Fruit fly (Drosophila melanogaster) whole organism, pupa: ENCODE measurements around the gene Dlic.
A peak's percentile ranks its signal among the peaks of the same experiment; 100 is the strongest.

Experiments
- CG10348 ChIP-seq: fragments of 200-800 bp; sonication (Bioruptor generic); IDR thresholded peaks from 2 replicates; pipeline ENCODE4 v1.3.6; 2022; ENCODE audit warnings: missing biosample characterization, missing genetic modification characterization
- CG12605 ChIP-seq: fragments of 200-800 bp; sonication (Bioruptor generic); IDR thresholded peaks from 2 replicates; pipeline ENCODE4 v1.3.6; 2022; ENCODE audit warnings: missing biosample characterization, missing genetic modification characterization
- CG13204 ChIP-seq: fragments of 200-800 bp; sonication (Bioruptor generic); optimal IDR thresholded peaks from 2 replicates; lab custom pipeline; 2018; ENCODE audit warnings: missing biosample characterization, mild to moderate bottlenecking, missing genetic modification characterization, moderate library complexity
- CG14655 ChIP-seq: fragments of 200-800 bp; sonication (Bioruptor generic); optimal IDR thresholded peaks from 3 replicates; lab custom pipeline; 2017; ENCODE audit warnings: mild to moderate bottlenecking, missing biosample characterization, missing genetic modification reagents, missing genetic modification characterization
- CG15710 ChIP-seq: fragments of 200-800 bp; sonication (Bioruptor generic); optimal IDR thresholded peaks from 2 replicates; lab custom pipeline; 2018; ENCODE audit warnings: missing biosample characterization, mild to moderate bottlenecking, missing genetic modification characterization, moderate library complexity
- CG32121 ChIP-seq: fragments of 200-800 bp; sonication (Bioruptor generic); IDR thresholded peaks from 2 replicates; pipeline ENCODE4 v1.3.6; 2022; ENCODE audit warnings: missing biosample characterization, missing genetic modification characterization
- CG34367 ChIP-seq: fragments of 200-800 bp; sonication (Bioruptor generic); optimal IDR thresholded peaks from 2 replicates; lab custom pipeline; 2018; ENCODE audit warnings: missing biosample characterization, mild to moderate bottlenecking, missing genetic modification characterization
- CG4496 ChIP-seq: fragments of 200-800 bp; sonication (Bioruptor generic); IDR thresholded peaks from 3 replicates; pipeline ENCODE4 v1.3.6; 2022; ENCODE audit warnings: missing biosample characterization, missing genetic modification characterization
- CG8159 ChIP-seq: fragments of 200-800 bp; sonication (Bioruptor generic); optimal IDR thresholded peaks from 3 replicates; lab custom pipeline; 2018; ENCODE audit warnings: missing biosample characterization, mild to moderate bottlenecking, missing genetic modification characterization, moderate library complexity
- CG8301 ChIP-seq: fragments of 200-800 bp; sonication (Bioruptor generic); optimal IDR thresholded peaks from 2 replicates; lab custom pipeline; 2018; ENCODE audit warnings: missing biosample characterization, mild to moderate bottlenecking, missing genetic modification characterization
- CG9948 ChIP-seq: fragments of 200-800 bp; sonication (Bioruptor generic); optimal IDR thresholded peaks from 2 replicates; lab custom pipeline; 2018; ENCODE audit warnings: missing biosample characterization, mild to moderate bottlenecking, missing genetic modification characterization, moderate library complexity
- D1 ChIP-seq: fragments of 200-800 bp; sonication (Bioruptor generic); optimal IDR thresholded peaks from 2 replicates; lab custom pipeline; 2018; ENCODE audit warnings: missing biosample characterization, mild to moderate bottlenecking, missing genetic modification characterization, moderate library complexity
- EcR ChIP-seq: fragments of 200-800 bp; sonication (Bioruptor generic); optimal IDR thresholded peaks from 3 replicates; lab custom pipeline; 2019; ENCODE audit warnings: missing biosample characterization, missing genetic modification characterization, mild to moderate bottlenecking, moderate library complexity, missing genetic modification reagents
- Ets98B ChIP-seq: fragments of 200-800 bp; sonication (Bioruptor generic); IDR thresholded peaks from 2 replicates; pipeline ENCODE4 v1.3.6; 2022; ENCODE audit warnings: missing biosample characterization, missing genetic modification characterization
- Pif1A ChIP-seq: fragments of 200-800 bp; sonication (Bioruptor generic); optimal IDR thresholded peaks from 3 replicates; lab custom pipeline; 2016; ENCODE audit warnings: missing biosample characterization, missing genetic modification characterization
- Pif1B ChIP-seq: fragments of 200-800 bp; sonication (Bioruptor generic); optimal IDR thresholded peaks from 3 replicates; lab custom pipeline; 2016; ENCODE audit warnings: missing biosample characterization, missing genetic modification characterization
- Snoo ChIP-seq: fragments of 200-800 bp; sonication (Bioruptor generic); optimal IDR thresholded peaks from 3 replicates; lab custom pipeline; 2017; ENCODE audit warnings: missing biosample characterization, mild to moderate bottlenecking, missing genetic modification characterization, inconsistent platforms
- fd96Ca ChIP-seq: fragments of 200-800 bp; sonication (Bioruptor generic); IDR thresholded peaks from 3 replicates; pipeline ENCODE4 v1.3.6; 2022; ENCODE audit warnings: missing biosample characterization, missing genetic modification characterization
- gl ChIP-seq: fragments of 200-800 bp; sonication (Bioruptor generic); optimal IDR thresholded peaks from 2 replicates; lab custom pipeline; 2018; ENCODE audit warnings: missing biosample characterization, mild to moderate bottlenecking, missing genetic modification characterization
- rn ChIP-seq: fragments of 200-800 bp; sonication (Bioruptor generic); IDR thresholded peaks from 2 replicates; pipeline ENCODE4 v1.3.6; 2022; ENCODE audit warnings: missing biosample characterization, missing genetic modification characterization

Gene Dlic

DNA sequence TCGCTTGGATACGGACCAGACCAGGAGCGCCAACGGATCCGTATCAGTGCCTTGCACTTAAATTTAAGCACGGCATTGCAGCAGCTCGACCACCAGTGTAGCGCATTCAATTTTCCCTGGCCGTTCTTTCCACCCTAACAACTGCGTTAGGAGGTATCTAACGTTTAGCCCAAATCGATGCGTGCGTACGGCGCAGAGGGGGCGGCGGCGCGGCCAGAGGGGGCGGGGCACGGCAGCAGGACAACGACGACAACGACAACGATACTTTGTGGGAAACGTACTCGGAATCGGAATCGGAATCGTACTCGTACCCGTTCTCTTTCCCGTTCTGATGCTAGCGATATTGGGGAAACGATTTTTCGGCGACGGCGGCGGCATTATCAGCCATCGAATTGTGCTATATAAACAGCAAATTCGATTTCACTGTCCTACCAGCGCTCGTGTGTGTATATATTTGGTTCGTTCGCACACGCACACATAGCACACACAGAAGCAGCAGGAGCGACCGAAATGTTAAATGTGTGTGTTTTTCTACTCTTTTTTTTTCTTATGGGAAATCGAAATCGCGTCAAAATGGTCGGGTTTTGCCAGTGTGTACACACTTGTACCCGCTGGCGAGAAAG is 30.0 kb upstream of the Dlic start, which contains the start of gene CG11122:
TSS of gene CG11122 (minus strand) at position 601 of the 623 bp plus-strand sequence.
- TF ChIP-seq EcR (no peak), CG4496 (peak; percentile 36; the same call in 1 of the 3 replicates), CG8159 (tag; lab: Kevin White, UChicago) (no peak), rn (GFP tag; lab: Robert Waterston, UW) (no peak), CG9948 (no peak)

DNA sequence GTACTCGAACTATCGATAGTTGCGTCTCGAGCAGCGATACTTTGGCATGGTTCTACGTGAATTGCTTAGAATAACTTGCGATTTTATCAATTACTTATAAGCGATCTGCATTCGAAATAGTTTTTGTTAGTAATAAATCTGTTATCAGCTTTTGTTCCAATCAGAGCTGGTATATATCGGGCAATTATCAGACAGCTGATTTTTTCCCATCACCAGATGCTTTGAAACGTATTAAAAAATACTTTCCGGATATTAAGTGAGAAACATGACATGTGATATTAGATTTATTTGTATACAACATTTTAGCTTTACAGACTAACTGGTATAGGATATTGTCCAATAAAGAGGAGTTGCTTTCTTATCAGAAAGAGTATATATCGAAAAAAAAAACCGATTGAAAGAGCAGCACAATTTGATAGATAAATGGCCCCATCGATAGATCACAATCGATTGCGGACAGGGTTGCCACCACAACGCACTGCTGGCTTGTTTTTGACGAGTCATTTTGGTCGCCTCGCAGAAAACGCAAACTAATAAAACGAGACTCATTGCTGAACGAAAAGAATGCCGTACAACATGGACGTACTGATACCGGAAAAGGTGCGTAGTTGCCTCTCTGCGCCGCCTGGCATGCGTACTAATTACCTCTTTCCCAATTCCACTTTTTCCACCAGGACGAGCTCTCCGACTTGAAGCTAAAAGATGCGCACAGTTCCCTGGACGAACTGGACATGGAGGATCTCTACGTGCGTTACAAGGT is 29.3 kb upstream of the Dlic start, which contains the start of gene Rpt3:
TSS of gene Rpt3 (plus strand) at position 353 of the 760 bp plus-strand sequence.
- TF ChIP-seq Pif1A (GFP tag; lab: Kevin White, UChicago) (no peak), CG14655 (GFP tag; lab: Kevin White, UChicago) (no peak), CG12605 (GFP tag; lab: Robert Waterston, UW) (no peak), Ets98B (GFP tag; lab: Robert Waterston, UW) (no peak), CG15710 (tag; lab: Kevin White, UChicago) (no peak), CG34367 (tag; lab: Kevin White, UChicago) (no peak), gl (tag; lab: Kevin White, UChicago) (no peak), CG13204 (GFP tag; lab: Kevin White, UChicago) (no peak), CG32121 (GFP tag; lab: Robert Waterston, UW) (no peak), CG8301 (no peak), CG10348 (GFP tag; lab: Robert Waterston, UW) (no peak)

DNA sequence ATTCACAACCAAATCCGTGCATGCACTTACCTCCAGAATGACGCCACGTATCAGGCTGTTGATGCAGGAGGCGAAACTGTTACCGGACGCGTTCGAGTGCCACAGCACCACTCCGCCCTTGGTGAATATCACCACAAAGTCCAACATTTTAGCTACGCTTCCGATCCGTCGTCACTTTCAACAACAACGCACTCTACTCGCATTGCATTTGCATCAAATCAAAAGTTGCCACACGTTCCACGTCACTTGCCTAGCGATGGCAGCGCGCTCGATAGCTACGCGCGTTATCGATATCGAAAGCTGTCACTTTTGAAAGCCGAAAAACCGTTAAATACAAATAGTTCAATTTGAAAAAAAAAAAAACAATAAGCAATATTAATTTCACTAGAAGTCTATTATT is 25.4 kb upstream of the Dlic start, which contains the start of gene SrpRalpha:
TSS of gene SrpRalpha (minus strand) at position 260 of the 400 bp plus-strand sequence.
- TF ChIP-seq fd96Ca = no peak
- TF ChIP-seq CG15710 (tag; lab: Kevin White, UChicago) = no peak
- TF ChIP-seq CG8301 = no peak
- TF ChIP-seq CG8159 (tag; lab: Kevin White, UChicago) = no peak
- TF ChIP-seq Pif1A (GFP tag; lab: Kevin White, UChicago) = no peak
- no peak for TF ChIP-seq Pif1B (GFP tag; lab: Kevin White, UChicago)
- TF ChIP-seq Ets98B (GFP tag; lab: Robert Waterston, UW) = no peak
- TF ChIP-seq D1 = no peak
- 0 out of 2 replicates have a peak, but pooled peaks have one; percentile 13 for TF ChIP-seq CG12605 (GFP tag; lab: Robert Waterston, UW)

DNA sequence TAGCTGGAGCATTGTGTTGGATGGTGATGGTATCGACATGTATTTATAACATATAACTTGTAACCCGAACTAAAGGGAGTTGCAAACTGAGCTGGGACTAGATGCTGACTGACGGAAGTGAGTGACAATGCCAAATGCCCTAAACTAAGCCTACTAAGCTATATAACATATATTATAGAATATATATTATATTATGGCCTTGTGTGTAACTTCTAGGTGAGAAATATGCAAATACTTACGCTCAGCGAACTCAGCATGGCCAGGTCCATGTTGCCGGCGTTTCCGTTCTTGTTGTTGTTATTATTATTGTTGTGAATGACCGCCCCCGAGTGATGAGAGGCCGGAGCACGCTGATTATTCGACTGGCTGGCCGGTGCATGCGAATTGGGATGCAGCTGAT is 21.9 kb upstream of the Dlic start, which contains the start of gene CG44385:
TSS of gene CG44385 (minus strand) at position 101 of the 400 bp plus-strand sequence.
- TF ChIP-seq CG14655 (GFP tag; lab: Kevin White, UChicago) = no peak
- TF ChIP-seq CG12605 (GFP tag; lab: Robert Waterston, UW) = no peak
- TF ChIP-seq gl (tag; lab: Kevin White, UChicago) = no peak

DNA sequence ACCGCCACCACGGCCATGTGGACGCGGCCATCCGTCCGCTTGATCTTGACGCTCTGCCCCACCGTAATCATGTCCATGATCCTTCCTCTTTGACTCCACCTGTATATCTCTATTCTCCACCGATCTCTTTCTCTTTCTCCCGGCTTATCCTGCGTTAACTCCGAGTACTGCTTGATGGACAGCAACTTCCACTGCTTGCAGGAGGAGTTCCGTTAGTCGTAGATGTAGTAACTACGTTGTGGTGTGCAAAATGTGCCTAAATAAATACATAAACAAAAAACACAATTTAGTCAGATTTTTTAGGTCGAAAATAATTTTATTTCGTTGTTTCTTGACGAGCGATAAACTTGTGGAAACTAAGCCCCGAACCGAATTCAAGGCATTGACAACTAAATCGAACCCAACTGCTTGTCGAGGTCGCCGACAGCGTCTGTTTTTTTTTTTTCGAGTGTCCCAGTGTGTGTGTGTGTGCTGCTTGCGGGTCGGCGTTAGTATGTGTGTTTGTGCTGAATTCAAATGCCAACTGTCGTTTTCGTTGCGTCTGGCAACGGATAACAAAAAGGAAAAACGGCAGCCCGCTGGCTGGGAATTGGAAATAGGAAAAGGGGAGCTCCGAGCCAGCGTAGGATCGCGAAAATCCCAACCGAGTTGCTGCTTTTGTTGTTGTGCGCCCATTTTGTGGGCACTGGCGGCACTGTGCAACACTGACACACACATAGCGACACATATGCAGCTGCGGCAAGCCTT is 18.2 kb upstream of the Dlic start:
- peak; percentile 15 for TF ChIP-seq EcR
- no peak for TF ChIP-seq Snoo

DNA sequence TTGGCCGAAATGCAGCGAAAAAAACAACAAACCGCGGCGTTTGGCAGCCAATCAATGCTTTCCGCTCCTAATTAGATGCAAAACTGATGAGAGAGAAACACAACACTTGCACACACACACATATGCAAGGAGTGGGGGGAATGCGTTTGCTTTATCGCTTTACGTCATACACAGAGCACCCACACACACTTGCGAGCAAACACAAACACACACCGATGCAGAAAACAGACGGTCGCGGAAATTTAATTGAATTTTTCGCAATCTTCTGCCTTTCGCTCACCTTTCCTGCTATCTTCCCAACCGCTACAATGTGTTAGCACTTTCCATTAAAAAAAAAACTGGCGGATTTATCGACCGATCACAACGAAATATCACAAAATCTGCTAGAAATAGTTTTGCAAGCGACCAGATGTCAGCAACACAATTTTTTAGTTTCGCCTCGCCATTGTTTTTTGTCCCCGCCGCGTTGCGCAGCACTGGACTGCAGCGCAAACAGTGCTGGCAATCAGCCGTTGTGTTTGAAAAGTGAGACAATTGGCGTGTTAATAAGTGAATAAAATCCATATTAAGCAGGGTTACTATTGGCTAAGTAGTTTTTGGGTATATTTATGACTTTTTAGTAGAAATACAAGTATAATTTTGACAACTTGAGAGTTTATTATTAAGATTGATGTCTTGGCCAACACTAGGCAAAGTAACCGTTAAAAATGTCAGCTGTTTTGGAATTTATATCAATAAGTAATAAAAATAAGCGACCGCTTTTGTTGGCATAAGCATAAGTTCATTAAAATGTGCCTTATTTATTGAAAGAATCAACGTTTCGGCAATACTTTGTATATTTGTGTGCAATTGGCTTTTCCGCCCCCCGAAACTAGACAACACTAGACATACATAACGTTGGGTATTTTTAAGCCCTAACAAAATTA is 17.4 kb upstream of the Dlic start, which contains the start of gene Klp10A:
TSS of gene Klp10A (minus strand) at position 532 of the 926 bp plus-strand sequence.
- TF ChIP-seq CG15710 (tag; lab: Kevin White, UChicago) (peak; percentile 22), gl (tag; lab: Kevin White, UChicago) (no peak), fd96Ca (no peak), Snoo (no peak), CG13204 (GFP tag; lab: Kevin White, UChicago) (no peak)
